Fruit fly (Drosophila melanogaster): Measurements from ENCODE around the gene CG32262.

CG32262 gene

DNA sequence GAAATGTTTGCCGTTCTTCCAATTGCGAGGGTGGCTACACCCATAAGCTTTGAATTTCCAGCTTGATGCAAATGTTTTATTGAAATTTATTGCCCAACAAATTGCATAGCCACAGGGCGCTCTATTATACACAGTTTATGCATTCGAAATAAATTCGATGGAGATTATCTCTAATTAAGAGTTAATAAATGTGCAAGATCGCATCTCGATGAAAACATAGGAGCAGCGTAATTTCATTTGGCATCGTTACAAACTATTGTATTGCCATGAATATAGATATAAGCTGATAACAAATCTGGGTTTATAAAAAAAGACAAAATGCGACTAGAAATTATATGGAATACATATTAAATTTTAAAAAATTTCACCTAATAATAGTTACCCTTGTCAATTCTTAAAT lies 40.5 kb upstream of the CG32262 start:
- TF ChIP-seq gl (tag; optimal IDR thresholded peaks at IDR 0.05) (no peak), Snoo (tag; optimal IDR thresholded peaks at IDR 0.05) (no peak), CG15710 (tag; optimal IDR thresholded peaks at IDR 0.05) (no peak), Pif1B (GFP tag; optimal IDR thresholded peaks at IDR 0.05) (no peak), D1 (tag; optimal IDR thresholded peaks at IDR 0.05) (no peak), Pif1A (GFP tag; optimal IDR thresholded peaks at IDR 0.05) (no peak), CG17806 (tag; optimal IDR thresholded peaks at IDR 0.05) (no peak), CG10348 (GFP tag; IDR thresholded peaks at IDR 0.05) (no peak), CG32121 (GFP tag; IDR thresholded peaks at IDR 0.05) (no peak)

dm6 chr3L:3849763-3850162 lies 39.8 kb upstream of the CG32262 start:
- no peak for TF ChIP-seq CG10348 (GFP tag; IDR thresholded peaks at IDR 0.05)
- no peak for TF ChIP-seq EcR (GFP tag; optimal IDR thresholded peaks at IDR 0.05)
- TF ChIP-seq CG4496 (GFP tag; IDR thresholded peaks at IDR 0.05) = no peak
- no peak for TF ChIP-seq CG12605 (GFP tag; IDR thresholded peaks at IDR 0.05)
- no peak for TF ChIP-seq Pif1A (GFP tag; optimal IDR thresholded peaks at IDR 0.05)
- no peak for TF ChIP-seq Snoo (tag; optimal IDR thresholded peaks at IDR 0.05)
- no peak for TF ChIP-seq Pif1B (GFP tag; optimal IDR thresholded peaks at IDR 0.05)
- TF ChIP-seq CG34367 (tag; optimal IDR thresholded peaks at IDR 0.05) = no peak
- no peak for TF ChIP-seq CG9948 (tag; optimal IDR thresholded peaks at IDR 0.05)
- TF ChIP-seq CG14655 (GFP tag; optimal IDR thresholded peaks at IDR 0.05) = no peak

dm6 chr3L:3848687-3849270 lies 38.8 kb upstream of the CG32262 start:
- TF ChIP-seq CG17806 (tag; optimal IDR thresholded peaks at IDR 0.05) = no peak
- TF ChIP-seq CG13204 (GFP tag; optimal IDR thresholded peaks at IDR 0.05) = no peak
- TF ChIP-seq Pif1A (GFP tag; optimal IDR thresholded peaks at IDR 0.05) = no peak
- TF ChIP-seq Ets98B (GFP tag; IDR thresholded peaks at IDR 0.05) = no peak
- TF ChIP-seq CG8159 (tag; optimal IDR thresholded peaks at IDR 0.05) = no peak
- no peak for TF ChIP-seq CG10348 (GFP tag; IDR thresholded peaks at IDR 0.05)

- TF ChIP-seq Pif1B (GFP tag; optimal IDR thresholded peaks at IDR 0.05) (no peak), CG10348 (GFP tag; IDR thresholded peaks at IDR 0.05) (no peak), gl (tag; optimal IDR thresholded peaks at IDR 0.05) (no peak), CG34367 (tag; optimal IDR thresholded peaks at IDR 0.05) (no peak), CG4496 (GFP tag; IDR thresholded peaks at IDR 0.05) (no peak), Ets98B (GFP tag; IDR thresholded peaks at IDR 0.05) (no peak), CG32121 (GFP tag; IDR thresholded peaks at IDR 0.05) (no peak), CG13204 (GFP tag; optimal IDR thresholded peaks at IDR 0.05) (no peak), CG17806 (tag; optimal IDR thresholded peaks at IDR 0.05) (no peak), EcR (GFP tag; optimal IDR thresholded peaks at IDR 0.05) (no peak), fd96Ca (GFP tag; IDR thresholded peaks at IDR 0.05) (no peak), CG8159 (tag; optimal IDR thresholded peaks at IDR 0.05) (no peak), Snoo (tag; optimal IDR thresholded peaks at IDR 0.05) (no peak), rn (GFP tag; IDR thresholded peaks at IDR 0.05) (no peak), D1 (tag; optimal IDR thresholded peaks at IDR 0.05) (no peak), Pif1A (GFP tag; optimal IDR thresholded peaks at IDR 0.05) (no peak), CG8301 (tag; optimal IDR thresholded peaks at IDR 0.05) (no peak), CG15710 (tag; optimal IDR thresholded peaks at IDR 0.05) (no peak)
Observed at dm6 chr3L:3847810-3848326, 37.9 kb upstream of the CG32262 start.

DNA sequence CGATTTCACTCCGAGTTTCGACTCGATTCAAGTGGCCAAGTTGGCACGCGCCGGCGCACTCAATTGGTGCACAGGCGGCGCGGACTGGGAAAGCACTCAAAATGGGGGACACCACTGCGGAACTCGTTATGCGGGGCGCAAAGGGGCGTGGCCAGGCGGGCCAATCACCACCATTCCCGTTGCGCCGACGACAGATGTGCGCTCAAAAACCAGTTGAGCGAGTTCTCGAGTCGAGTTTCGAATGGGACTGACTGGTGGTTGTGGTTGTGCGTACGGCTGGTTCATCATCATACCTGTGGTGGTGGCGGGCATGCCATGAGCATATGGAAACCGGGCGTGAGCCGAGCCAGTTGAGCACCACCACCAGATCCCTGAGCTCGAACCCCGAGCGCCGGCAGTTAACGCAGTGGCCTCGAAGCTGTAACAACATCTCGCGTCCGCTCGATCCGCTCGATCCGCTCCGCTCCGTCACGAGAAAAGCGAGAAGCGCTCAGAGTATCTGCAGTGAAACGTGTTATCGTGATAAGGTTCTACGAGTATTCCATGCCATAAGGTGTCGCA lies 35.9 kb upstream of the CG32262 start, which contains the start of gene Awh:
Gene Awh (plus strand): TSS at position 392 of the 561 bp plus-strand sequence.
- TF ChIP-seq CG14655 (GFP tag; optimal IDR thresholded peaks at IDR 0.05) (no peak), EcR (GFP tag; optimal IDR thresholded peaks at IDR 0.05) (no peak), CG8301 (tag; optimal IDR thresholded peaks at IDR 0.05) (no peak), Snoo (tag; optimal IDR thresholded peaks at IDR 0.05) (no peak), CG10348 (GFP tag; IDR thresholded peaks at IDR 0.05) (no peak), CG9948 (tag; optimal IDR thresholded peaks at IDR 0.05) (no peak), Pif1A (GFP tag; optimal IDR thresholded peaks at IDR 0.05) (no peak), CG17806 (tag; optimal IDR thresholded peaks at IDR 0.05) (no peak), Ets98B (GFP tag; IDR thresholded peaks at IDR 0.05) (no peak; the same call in 1 of the 2 replicates), CG34367 (tag; optimal IDR thresholded peaks at IDR 0.05) (no peak), CG15710 (tag; optimal IDR thresholded peaks at IDR 0.05) (no peak), CG4496 (GFP tag; IDR thresholded peaks at IDR 0.05) (no peak), CG8159 (tag; optimal IDR thresholded peaks at IDR 0.05) (no peak), CG13204 (GFP tag; optimal IDR thresholded peaks at IDR 0.05) (peak; percentile 50), D1 (tag; optimal IDR thresholded peaks at IDR 0.05) (no peak), Pif1B (GFP tag; optimal IDR thresholded peaks at IDR 0.05) (peak; percentile 3), rn (GFP tag; IDR thresholded peaks at IDR 0.05) (no peak), CG32121 (GFP tag; IDR thresholded peaks at IDR 0.05) (no peak), fd96Ca (GFP tag; IDR thresholded peaks at IDR 0.05) (0 out of 3 replicates have a peak, but pooled peaks have one; percentile 18), gl (tag; optimal IDR thresholded peaks at IDR 0.05) (no peak), CG12605 (GFP tag; IDR thresholded peaks at IDR 0.05) (peak; percentile 40; the same call in 1 of the 2 replicates)
